Worm (Caenorhabditis elegans) whole organism, late embryonic: ENCODE data around the gene nhr-34.
A peak's percentile ranks its signal among the peaks of the same experiment; 100 is the strongest.

Source experiments
- C08G9.2 ChIP-seq: sonication (generic microtip); optimal IDR thresholded peaks from 2 replicates; lab custom pipeline; 2016; ENCODE audit warnings: mild to moderate bottlenecking, missing genetic modification characterization, moderate library complexity, missing compliant biosample characterization
- C38D4.7 ChIP-seq: fragments of 200-800 bp; sonication (Bioruptor generic); optimal IDR thresholded peaks from 2 replicates; lab custom pipeline; 2018; ENCODE audit warnings: mild to moderate bottlenecking, missing genetic modification characterization, moderate library complexity, missing compliant biosample characterization
- Y22D7AL.16 ChIP-seq: sonication (generic microtip); optimal IDR thresholded peaks from 2 replicates; lab custom pipeline; 2016; ENCODE audit warnings: missing genetic modification characterization, missing compliant biosample characterization
- ahr-1 ChIP-seq: sonication (generic microtip); optimal IDR thresholded peaks from 2 replicates; lab custom pipeline; 2016; ENCODE audit warnings: missing genetic modification characterization, missing compliant biosample characterization
- ceh-18 ChIP-seq: sonication (generic microtip); optimal IDR thresholded peaks from 2 replicates; lab custom pipeline; 2016; ENCODE audit warnings: missing genetic modification characterization, missing compliant biosample characterization
- ceh-2 ChIP-seq: sonication (generic microtip); optimal IDR thresholded peaks from 2 replicates; lab custom pipeline; 2016; ENCODE audit warnings: missing genotype, missing genetic modification characterization, missing compliant biosample characterization
- ceh-24 ChIP-seq: sonication (generic microtip); optimal IDR thresholded peaks from 2 replicates; lab custom pipeline; 2016; ENCODE audit warnings: mild to moderate bottlenecking, missing genetic modification characterization, missing compliant biosample characterization
- ceh-34 ChIP-seq: sonication (generic microtip); optimal IDR thresholded peaks from 2 replicates; lab custom pipeline; 2016; ENCODE audit warnings: mild to moderate bottlenecking, missing genetic modification characterization, missing compliant biosample characterization
- ceh-48 ChIP-seq: sonication (generic microtip); optimal IDR thresholded peaks from 2 replicates; lab custom pipeline; 2016; ENCODE audit warnings: missing genetic modification characterization, inconsistent platforms, missing compliant biosample characterization
- dmd-4 ChIP-seq: sonication (generic microtip); optimal IDR thresholded peaks from 2 replicates; lab custom pipeline; 2016; ENCODE audit warnings: borderline replicate concordance, missing genetic modification characterization, missing compliant biosample characterization
- ets-4 ChIP-seq: sonication (generic microtip); optimal IDR thresholded peaks from 2 replicates; lab custom pipeline; 2016; ENCODE audit warnings: missing genetic modification characterization, missing compliant biosample characterization
- eyg-1 ChIP-seq: sonication (generic microtip); optimal IDR thresholded peaks from 2 replicates; lab custom pipeline; 2016; ENCODE audit warnings: missing genotype, missing genetic modification characterization, missing compliant biosample characterization
- fax-1 ChIP-seq: sonication (generic microtip); optimal IDR thresholded peaks from 2 replicates; lab custom pipeline; 2016; ENCODE audit warnings: missing genotype, missing genetic modification characterization, missing compliant biosample characterization
- gmeb-2 ChIP-seq: sonication (generic microtip); optimal IDR thresholded peaks from 2 replicates; lab custom pipeline; 2016; ENCODE audit warnings: missing genetic modification characterization, inconsistent platforms, missing compliant biosample characterization
- hlh-13 ChIP-seq: fragments of 200-800 bp; sonication (Bioruptor generic); optimal IDR thresholded peaks from 2 replicates; lab custom pipeline; 2018; ENCODE audit warnings: mild to moderate bottlenecking, missing genetic modification characterization, missing compliant biosample characterization
- hlh-15 ChIP-seq: sonication (generic microtip); optimal IDR thresholded peaks from 2 replicates; lab custom pipeline; 2016; ENCODE audit warnings: missing genetic modification characterization, missing compliant biosample characterization
- hlh-30 ChIP-seq: sonication (generic microtip); optimal IDR thresholded peaks from 2 replicates; lab custom pipeline; 2017; ENCODE audit warnings: antibody characterized with exemption, missing genetic modification characterization, missing compliant biosample characterization; ENCODE audit not compliant: insufficient read depth
- hlh-8 ChIP-seq: sonication (generic microtip); optimal IDR thresholded peaks from 2 replicates; lab custom pipeline; 2016; ENCODE audit warnings: missing genotype, missing genetic modification characterization, missing compliant biosample characterization
- lin-11 ChIP-seq: fragments of 200-800 bp; sonication (Bioruptor generic); optimal IDR thresholded peaks from 2 replicates; lab custom pipeline; 2018; ENCODE audit warnings: mild to moderate bottlenecking, missing genetic modification characterization, missing compliant biosample characterization
- odd-2 ChIP-seq: sonication (generic microtip); optimal IDR thresholded peaks from 2 replicates; lab custom pipeline; 2017; ENCODE audit warnings: antibody characterized with exemption, mild to moderate bottlenecking, missing genetic modification characterization, missing compliant biosample characterization
- pat-9 ChIP-seq: fragments of 200-800 bp; sonication (Bioruptor generic); optimal IDR thresholded peaks from 2 replicates; lab custom pipeline; 2018; ENCODE audit warnings: mild to moderate bottlenecking, missing genetic modification characterization, moderate library complexity, missing compliant biosample characterization
- pha-4 ChIP-seq: fragments of 150-350 bp; optimal IDR thresholded peaks from 2 replicates; lab custom pipeline; 2018; ENCODE audit warnings: missing biosample characterization, missing genetic modification reagents, missing genetic modification characterization
- pqm-1 ChIP-seq: sonication (generic microtip); optimal IDR thresholded peaks from 2 replicates; lab custom pipeline; 2016; ENCODE audit warnings: missing genetic modification characterization, missing compliant biosample characterization
- rnt-1 ChIP-seq: sonication (generic microtip); optimal IDR thresholded peaks from 2 replicates; lab custom pipeline; 2016; ENCODE audit warnings: missing genetic modification characterization, missing compliant biosample characterization
- sox-2 ChIP-seq: fragments of 200-800 bp; sonication (Bioruptor generic); IDR thresholded peaks from 2 replicates; pipeline ENCODE4 v1.3.6; 2022; ENCODE audit warnings: missing genetic modification reagents, missing genetic modification characterization, missing compliant biosample characterization
- tbx-7 ChIP-seq: sonication (generic microtip); optimal IDR thresholded peaks from 2 replicates; lab custom pipeline; 2016; ENCODE audit warnings: missing genotype, missing genetic modification characterization, missing compliant biosample characterization
- ttx-3 ChIP-seq: sonication (generic microtip); optimal IDR thresholded peaks from 2 replicates; lab custom pipeline; 2016; ENCODE audit warnings: missing genetic modification reagents, missing genetic modification characterization, missing compliant biosample characterization
- unc-42 ChIP-seq: sonication (generic microtip); optimal IDR thresholded peaks from 2 replicates; lab custom pipeline; 2016; ENCODE audit warnings: missing genotype, missing genetic modification characterization, missing compliant biosample characterization
- ztf-16 ChIP-seq: sonication (generic microtip); optimal IDR thresholded peaks from 2 replicates; lab custom pipeline; 2017; ENCODE audit warnings: missing genetic modification characterization, missing compliant biosample characterization

The nhr-34 gene

DNA sequence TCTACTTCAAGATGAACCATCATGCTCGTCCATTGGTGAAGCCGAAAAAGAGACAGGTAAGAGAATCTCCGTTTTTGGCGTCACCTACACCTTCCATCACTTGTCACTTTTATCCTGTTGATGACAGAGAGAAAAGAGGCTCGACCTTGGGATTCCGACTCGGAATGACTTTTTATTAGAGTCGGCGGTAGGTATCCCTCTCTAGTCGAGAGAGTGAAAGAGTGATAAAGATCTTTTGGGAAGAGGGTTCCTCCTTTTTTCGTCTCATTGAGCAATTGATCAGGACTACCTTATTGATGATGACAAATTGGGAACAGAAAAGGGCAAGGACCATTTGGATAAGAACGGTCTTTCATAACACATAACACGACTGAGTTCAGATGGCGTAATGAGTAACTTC is 58.1 kb downstream of the nhr-34 start:
- TF ChIP-seq hlh-8 (tag; lab: Kevin White, UChicago) = no peak
- no peak for TF ChIP-seq C08G9.2 (tag; lab: Kevin White, UChicago)
- TF ChIP-seq tbx-7 (tag; lab: Kevin White, UChicago) = no peak
- TF ChIP-seq dmd-4 (tag; lab: Kevin White, UChicago) = no peak
- no peak for TF ChIP-seq ceh-34 (tag; lab: Kevin White, UChicago)
- TF ChIP-seq gmeb-2 (tag; lab: Kevin White, UChicago) = no peak
- TF ChIP-seq ceh-24 (tag; lab: Kevin White, UChicago) = no peak
- TF ChIP-seq pat-9 (tag; lab: Kevin White, UChicago) = no peak
- TF ChIP-seq C38D4.7 (GFP tag; lab: Kevin White, UChicago) = no peak
- TF ChIP-seq Y22D7AL.16 (tag; lab: Kevin White, UChicago) = no peak
- no peak for TF ChIP-seq ceh-2 (tag; lab: Kevin White, UChicago)
- no peak for TF ChIP-seq hlh-30 (tag; lab: Kevin White, UChicago)
- TF ChIP-seq lin-11 (tag; lab: Kevin White, UChicago) = no peak
- TF ChIP-seq unc-42 = no peak
- TF ChIP-seq sox-2 (GFP tag; lab: Robert Waterston, UW) = no peak
- TF ChIP-seq odd-2 = no peak
- no peak for TF ChIP-seq ceh-48 (tag; lab: Kevin White, UChicago)

DNA sequence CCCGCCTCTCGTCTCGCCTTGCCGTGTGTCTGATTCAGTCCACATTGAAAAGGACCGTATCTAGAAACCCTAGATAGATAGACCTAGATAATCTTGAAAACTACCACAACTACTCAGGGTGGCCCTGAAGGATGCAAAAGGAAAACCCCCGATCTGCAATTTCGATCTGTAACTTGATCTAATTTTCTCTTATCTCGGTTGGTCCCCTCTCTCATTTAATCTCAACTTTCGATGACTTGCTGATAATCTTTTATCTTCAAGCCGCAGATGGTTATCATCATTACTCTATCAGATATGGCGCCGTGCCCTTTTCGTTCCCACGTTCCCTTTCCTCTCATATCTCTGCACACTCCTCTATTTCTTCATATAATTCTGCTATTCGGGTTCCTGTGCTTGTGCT is 60.0 kb downstream of the nhr-34 start:
- TF ChIP-seq rnt-1 (tag; lab: Kevin White, UChicago) (peak; percentile 100), eyg-1 (tag; lab: Kevin White, UChicago) (no peak)

DNA sequence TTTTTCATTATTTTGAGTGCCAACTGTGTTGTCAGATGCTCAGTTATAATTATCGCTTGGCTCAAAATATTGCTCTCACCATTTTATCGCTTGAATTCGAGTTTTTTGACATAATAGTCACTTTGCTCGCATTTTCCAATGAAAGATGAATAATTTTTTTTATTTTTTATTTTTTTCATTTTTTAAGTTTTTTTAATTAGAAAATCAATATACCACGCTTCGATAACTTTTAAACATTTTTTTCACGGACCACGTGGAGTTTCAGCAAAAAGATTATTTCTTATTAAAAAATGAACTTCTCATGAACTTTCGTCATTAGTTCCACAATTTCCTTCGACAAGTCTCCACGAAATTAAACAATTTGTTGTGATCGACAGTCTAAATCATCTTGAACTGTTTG is 60.8 kb downstream of the nhr-34 start, which contains the start of gene elt-1:
Gene elt-1, plus strand, starts transcription at position 301 of the 400 bp plus-strand sequence.
- TF ChIP-seq eyg-1 (tag; lab: Kevin White, UChicago) (no peak), ttx-3 (tag; lab: Kevin White, UChicago) (no peak), ceh-24 (tag; lab: Kevin White, UChicago) (no peak), ahr-1 (tag; lab: Kevin White, UChicago) (no peak), fax-1 (no peak), ets-4 (tag; lab: Kevin White, UChicago) (no peak), hlh-13 (no peak), hlh-15 (tag; lab: Kevin White, UChicago) (no peak), ceh-18 (no peak), pat-9 (tag; lab: Kevin White, UChicago) (no peak), pha-4 (tag; lab: Kevin White, UChicago) (no peak), pqm-1 (tag; lab: Kevin White, UChicago) (no peak), ztf-16 (no peak)
